Fruit fly (Drosophila melanogaster) Kc167 (cell line): Measurements from ENCODE around the gene CG15145.

Experiments used
- Myc ChIP-seq: fragments of >200 bp; optimal IDR thresholded peaks from 2 replicates; lab custom pipeline; 2017; ENCODE audit warnings: missing external identifiers
- Sin3A ChIP-seq: fragments of >200 bp; optimal IDR thresholded peaks from 2 replicates; lab custom pipeline; 2018; ENCODE audit warnings: missing external identifiers
- h ChIP-seq: fragments of >200 bp; optimal IDR thresholded peaks from 3 replicates; lab custom pipeline; 2018; ENCODE audit warnings: missing external identifiers
- insv ChIP-seq: fragments of >200 bp; optimal IDR thresholded peaks from 3 replicates; lab custom pipeline; 2018; ENCODE audit warnings: missing external identifiers
- psq ChIP-seq: fragments of >200 bp; optimal IDR thresholded peaks from 2 replicates; lab custom pipeline; 2017; ENCODE audit warnings: missing external identifiers
- ttk ChIP-seq: sonication (Bioruptor generic); optimal IDR thresholded peaks from 2 replicates; lab custom pipeline; 2017; ENCODE audit warnings: missing external identifiers

The CG15145 gene

dm6 chr2L:17532134-17532533 lies at the start of gene CG15145:
CG15145 (minus strand) TSS chr2L:17532234.
- TF ChIP-seq psq (lab: Kevin White, UChicago) (no peak), Sin3A (lab: Kevin White, UChicago) (no peak), ttk (lab: Kevin White, UChicago) (no peak), h (lab: Kevin White, UChicago) (no peak), Myc (lab: Kevin White, UChicago) (no peak), insv (lab: Kevin White, UChicago) (no peak)

- no peak for TF ChIP-seq h (lab: Kevin White, UChicago)
- TF ChIP-seq Myc (lab: Kevin White, UChicago): no peak
- no peak for TF ChIP-seq insv (lab: Kevin White, UChicago)
- TF ChIP-seq psq (lab: Kevin White, UChicago): no peak
- TF ChIP-seq ttk (lab: Kevin White, UChicago): no peak
- TF ChIP-seq Sin3A (lab: Kevin White, UChicago): no peak
Measured at dm6 chr2L:17574337-17574912, 42.4 kb upstream of the CG15145 start.

dm6 chr2L:17573063-17573462 lies 41.0 kb upstream of the CG15145 start:
- no peak for TF ChIP-seq Sin3A (lab: Kevin White, UChicago)
- no peak for TF ChIP-seq Myc (lab: Kevin White, UChicago)
- TF ChIP-seq insv (lab: Kevin White, UChicago): no peak
- no peak for TF ChIP-seq h (lab: Kevin White, UChicago)
- TF ChIP-seq ttk (lab: Kevin White, UChicago): no peak
- no peak for TF ChIP-seq psq (lab: Kevin White, UChicago)

- TF ChIP-seq insv (lab: Kevin White, UChicago): no peak
- TF ChIP-seq ttk (lab: Kevin White, UChicago): no peak
- no peak for TF ChIP-seq h (lab: Kevin White, UChicago)
- TF ChIP-seq Sin3A (lab: Kevin White, UChicago): no peak
- TF ChIP-seq psq (lab: Kevin White, UChicago): no peak
- TF ChIP-seq Myc (lab: Kevin White, UChicago): no peak
Measured at dm6 chr2L:17565734-17566133, 33.7 kb upstream of the CG15145 start.

dm6 chr2L:17564682-17565081 lies 32.6 kb upstream of the CG15145 start:
- TF ChIP-seq h (lab: Kevin White, UChicago): no peak

- TF ChIP-seq h (lab: Kevin White, UChicago): no peak
Measured at dm6 chr2L:17561914-17562313, 29.9 kb upstream of the CG15145 start.

- TF ChIP-seq insv (lab: Kevin White, UChicago) (no peak), ttk (lab: Kevin White, UChicago) (no peak), psq (lab: Kevin White, UChicago) (no peak), Myc (lab: Kevin White, UChicago) (no peak), h (lab: Kevin White, UChicago) (no peak), Sin3A (lab: Kevin White, UChicago) (no peak)
Measured at dm6 chr2L:17560125-17561019, 28.3 kb upstream of the CG15145 start.

- TF ChIP-seq Myc (lab: Kevin White, UChicago) (no peak), psq (lab: Kevin White, UChicago) (no peak), insv (lab: Kevin White, UChicago) (no peak), Sin3A (lab: Kevin White, UChicago) (no peak), ttk (lab: Kevin White, UChicago) (no peak), h (lab: Kevin White, UChicago) (no peak)
Measured at dm6 chr2L:17559275-17559674, 27.2 kb upstream of the CG15145 start.

- no peak for TF ChIP-seq insv (lab: Kevin White, UChicago)
- no peak for TF ChIP-seq psq (lab: Kevin White, UChicago)
- no peak for TF ChIP-seq h (lab: Kevin White, UChicago)
- TF ChIP-seq Sin3A (lab: Kevin White, UChicago): no peak
- no peak for TF ChIP-seq ttk (lab: Kevin White, UChicago)
- TF ChIP-seq Myc (lab: Kevin White, UChicago): no peak
Measured at dm6 chr2L:17558111-17558773, 26.2 kb upstream of the CG15145 start.

dm6 chr2L:17555665-17556064 lies 23.6 kb upstream of the CG15145 start, which contains the start of gene CG7094:
CG7094 (minus strand) TSS chr2L:17555765.
- TF ChIP-seq insv (lab: Kevin White, UChicago) (no peak), ttk (lab: Kevin White, UChicago) (no peak), psq (lab: Kevin White, UChicago) (no peak), Sin3A (lab: Kevin White, UChicago) (no peak), Myc (lab: Kevin White, UChicago) (no peak), h (lab: Kevin White, UChicago) (no peak)

dm6 chr2L:17542661-17543278 lies 10.7 kb upstream of the CG15145 start:
- TF ChIP-seq Myc (lab: Kevin White, UChicago) (no peak), psq (lab: Kevin White, UChicago) (no peak), Sin3A (lab: Kevin White, UChicago) (no peak), h (lab: Kevin White, UChicago) (no peak), insv (lab: Kevin White, UChicago) (no peak), ttk (lab: Kevin White, UChicago) (no peak)
